Fruit fly (Drosophila melanogaster) whole organism, pupa: ENCODE measurements around the gene ZnT35C.

Experiments
- CG10348 ChIP-seq: fragments of 200-800 bp; sonication (Bioruptor generic); IDR thresholded peaks from 2 replicates; pipeline ENCODE4 v1.3.6; 2022; ENCODE audit warnings: missing biosample characterization, missing genetic modification characterization
- CG12605 ChIP-seq: fragments of 200-800 bp; sonication (Bioruptor generic); IDR thresholded peaks from 2 replicates; pipeline ENCODE4 v1.3.6; 2022; ENCODE audit warnings: missing biosample characterization, missing genetic modification characterization
- CG13204 ChIP-seq: fragments of 200-800 bp; sonication (Bioruptor generic); optimal IDR thresholded peaks from 2 replicates; lab custom pipeline; 2018; ENCODE audit warnings: missing biosample characterization, mild to moderate bottlenecking, missing genetic modification characterization, moderate library complexity
- CG14655 ChIP-seq: fragments of 200-800 bp; sonication (Bioruptor generic); optimal IDR thresholded peaks from 3 replicates; lab custom pipeline; 2017; ENCODE audit warnings: mild to moderate bottlenecking, missing biosample characterization, missing genetic modification reagents, missing genetic modification characterization
- CG15710 ChIP-seq: fragments of 200-800 bp; sonication (Bioruptor generic); optimal IDR thresholded peaks from 2 replicates; lab custom pipeline; 2018; ENCODE audit warnings: missing biosample characterization, mild to moderate bottlenecking, missing genetic modification characterization, moderate library complexity
- CG17806 ChIP-seq: fragments of 200-800 bp; sonication (Bioruptor generic); optimal IDR thresholded peaks from 2 replicates; lab custom pipeline; 2018; ENCODE audit warnings: missing biosample characterization, mild to moderate bottlenecking, missing genetic modification characterization, moderate library complexity
- CG32121 ChIP-seq: fragments of 200-800 bp; sonication (Bioruptor generic); IDR thresholded peaks from 2 replicates; pipeline ENCODE4 v1.3.6; 2022; ENCODE audit warnings: missing biosample characterization, missing genetic modification characterization
- CG34367 ChIP-seq: fragments of 200-800 bp; sonication (Bioruptor generic); optimal IDR thresholded peaks from 2 replicates; lab custom pipeline; 2018; ENCODE audit warnings: missing biosample characterization, mild to moderate bottlenecking, missing genetic modification characterization
- CG4496 ChIP-seq: fragments of 200-800 bp; sonication (Bioruptor generic); IDR thresholded peaks from 3 replicates; pipeline ENCODE4 v1.3.6; 2022; ENCODE audit warnings: missing biosample characterization, missing genetic modification characterization
- CG8159 ChIP-seq: fragments of 200-800 bp; sonication (Bioruptor generic); optimal IDR thresholded peaks from 3 replicates; lab custom pipeline; 2018; ENCODE audit warnings: missing biosample characterization, mild to moderate bottlenecking, missing genetic modification characterization, moderate library complexity
- CG8301 ChIP-seq: fragments of 200-800 bp; sonication (Bioruptor generic); optimal IDR thresholded peaks from 2 replicates; lab custom pipeline; 2018; ENCODE audit warnings: missing biosample characterization, mild to moderate bottlenecking, missing genetic modification characterization
- CG9948 ChIP-seq: fragments of 200-800 bp; sonication (Bioruptor generic); optimal IDR thresholded peaks from 2 replicates; lab custom pipeline; 2018; ENCODE audit warnings: missing biosample characterization, mild to moderate bottlenecking, missing genetic modification characterization, moderate library complexity
- D1 ChIP-seq: fragments of 200-800 bp; sonication (Bioruptor generic); optimal IDR thresholded peaks from 2 replicates; lab custom pipeline; 2018; ENCODE audit warnings: missing biosample characterization, mild to moderate bottlenecking, missing genetic modification characterization, moderate library complexity
- EcR ChIP-seq: fragments of 200-800 bp; sonication (Bioruptor generic); optimal IDR thresholded peaks from 3 replicates; lab custom pipeline; 2019; ENCODE audit warnings: missing biosample characterization, missing genetic modification characterization, mild to moderate bottlenecking, moderate library complexity, missing genetic modification reagents
- Ets98B ChIP-seq: fragments of 200-800 bp; sonication (Bioruptor generic); IDR thresholded peaks from 2 replicates; pipeline ENCODE4 v1.3.6; 2022; ENCODE audit warnings: missing biosample characterization, missing genetic modification characterization
- Pif1A ChIP-seq: fragments of 200-800 bp; sonication (Bioruptor generic); optimal IDR thresholded peaks from 3 replicates; lab custom pipeline; 2016; ENCODE audit warnings: missing biosample characterization, missing genetic modification characterization
- Pif1B ChIP-seq: fragments of 200-800 bp; sonication (Bioruptor generic); optimal IDR thresholded peaks from 3 replicates; lab custom pipeline; 2016; ENCODE audit warnings: missing biosample characterization, missing genetic modification characterization
- Snoo ChIP-seq: fragments of 200-800 bp; sonication (Bioruptor generic); optimal IDR thresholded peaks from 3 replicates; lab custom pipeline; 2017; ENCODE audit warnings: missing biosample characterization, mild to moderate bottlenecking, missing genetic modification characterization, inconsistent platforms
- fd96Ca ChIP-seq: fragments of 200-800 bp; sonication (Bioruptor generic); IDR thresholded peaks from 3 replicates; pipeline ENCODE4 v1.3.6; 2022; ENCODE audit warnings: missing biosample characterization, missing genetic modification characterization
- gl ChIP-seq: fragments of 200-800 bp; sonication (Bioruptor generic); optimal IDR thresholded peaks from 2 replicates; lab custom pipeline; 2018; ENCODE audit warnings: missing biosample characterization, mild to moderate bottlenecking, missing genetic modification characterization
- rn ChIP-seq: fragments of 200-800 bp; sonication (Bioruptor generic); IDR thresholded peaks from 2 replicates; pipeline ENCODE4 v1.3.6; 2022; ENCODE audit warnings: missing biosample characterization, missing genetic modification characterization

The ZnT35C gene

DNA sequence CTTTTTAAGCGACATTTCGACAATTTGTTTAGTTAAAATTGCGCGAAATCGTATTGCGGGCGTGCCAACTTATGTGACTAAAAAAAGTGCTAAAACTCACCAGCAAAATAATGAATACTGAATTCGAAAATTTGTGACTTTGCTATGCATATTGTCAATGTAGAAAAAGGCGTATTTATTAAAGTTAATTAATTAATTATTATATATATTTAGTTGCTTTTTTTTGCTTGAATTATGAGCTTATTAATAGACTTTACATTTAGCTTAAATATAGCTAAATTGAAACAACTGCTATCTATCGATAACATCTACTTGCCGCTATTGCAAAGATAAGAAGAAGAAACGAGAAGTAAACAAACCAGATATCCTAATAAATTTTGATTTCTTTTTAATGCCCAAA, 8.7 kb upstream of the ZnT35C start, which contains the start of the genes PolD3 and Uxt:
TSS of gene PolD3 (minus strand) at position 56 of the 400 bp plus-strand sequence.
TSS of gene Uxt (plus strand) at position 333 of the 400 bp plus-strand sequence.
- TF ChIP-seq CG10348 (GFP tag; lab: Robert Waterston, UW) (no peak), CG9948 (no peak), CG13204 (GFP tag; lab: Kevin White, UChicago) (no peak), rn (GFP tag; lab: Robert Waterston, UW) (no peak), CG34367 (no peak), CG15710 (tag; lab: Kevin White, UChicago) (no peak), CG8301 (tag; lab: Kevin White, UChicago) (no peak), CG8159 (no peak), Ets98B (GFP tag; lab: Robert Waterston, UW) (no peak), Snoo (tag; lab: Kevin White, UChicago) (no peak), CG4496 (GFP tag; lab: Robert Waterston, UW) (no peak), D1 (no peak), CG32121 (GFP tag; lab: Robert Waterston, UW) (no peak), fd96Ca (no peak), EcR (no peak), CG14655 (GFP tag; lab: Kevin White, UChicago) (no peak)

dm6 chr2L:15254229-15254861, 6.8 kb upstream of the ZnT35C start:
- TF ChIP-seq CG10348 (GFP tag; lab: Robert Waterston, UW) (no peak), EcR (no peak), Snoo (tag; lab: Kevin White, UChicago) (no peak), CG9948 (peak; percentile 35), CG17806 (peak; percentile 45), Pif1B (peak; percentile 25), CG8301 (tag; lab: Kevin White, UChicago) (peak; percentile 23), CG34367 (no peak), fd96Ca (no peak), D1 (no peak), CG8159 (peak; percentile 60), Pif1A (GFP tag; lab: Kevin White, UChicago) (no peak), CG15710 (tag; lab: Kevin White, UChicago) (peak; percentile 42), CG12605 (peak; percentile 50; the same call in 1 of the 2 replicates), Ets98B (GFP tag; lab: Robert Waterston, UW) (peak; percentile 16; the same call in 1 of the 2 replicates), gl (tag; lab: Kevin White, UChicago) (no peak), CG14655 (GFP tag; lab: Kevin White, UChicago) (no peak), rn (GFP tag; lab: Robert Waterston, UW) (no peak), CG4496 (GFP tag; lab: Robert Waterston, UW) (peak; percentile 65; the same call in 2 of the 3 replicates), CG13204 (GFP tag; lab: Kevin White, UChicago) (no peak), CG32121 (GFP tag; lab: Robert Waterston, UW) (no peak)
- TF ChIP-seq, all 21 proteins: peak for 9

dm6 chr2L:15249682-15250081, 2.2 kb upstream of the ZnT35C start:
- TF ChIP-seq CG8301 (tag; lab: Kevin White, UChicago) (no peak), CG17806 (no peak), Pif1B (no peak), CG15710 (tag; lab: Kevin White, UChicago) (no peak), CG12605 (no peak), EcR (no peak), rn (GFP tag; lab: Robert Waterston, UW) (no peak), Snoo (tag; lab: Kevin White, UChicago) (no peak), CG32121 (GFP tag; lab: Robert Waterston, UW) (no peak), gl (tag; lab: Kevin White, UChicago) (no peak), D1 (no peak), Ets98B (GFP tag; lab: Robert Waterston, UW) (no peak)

- TF ChIP-seq Pif1B: no peak
- no peak for TF ChIP-seq Ets98B (GFP tag; lab: Robert Waterston, UW)
- no peak for TF ChIP-seq CG32121 (GFP tag; lab: Robert Waterston, UW)
- no peak for TF ChIP-seq Snoo (tag; lab: Kevin White, UChicago)
- TF ChIP-seq CG12605: no peak
- no peak for TF ChIP-seq D1
- no peak for TF ChIP-seq rn (GFP tag; lab: Robert Waterston, UW)
- no peak for TF ChIP-seq CG9948
- TF ChIP-seq CG34367: no peak
- TF ChIP-seq CG15710 (tag; lab: Kevin White, UChicago): no peak
- no peak for TF ChIP-seq Pif1A (GFP tag; lab: Kevin White, UChicago)
- no peak for TF ChIP-seq CG4496 (GFP tag; lab: Robert Waterston, UW)
- no peak for TF ChIP-seq gl (tag; lab: Kevin White, UChicago)
- TF ChIP-seq CG14655 (GFP tag; lab: Kevin White, UChicago): no peak
- TF ChIP-seq CG10348 (GFP tag; lab: Robert Waterston, UW): no peak
- TF ChIP-seq fd96Ca: no peak
- TF ChIP-seq EcR: no peak
- no peak for TF ChIP-seq CG8159
- TF ChIP-seq, all 21 proteins: peak for 0
Observed at dm6 chr2L:15249006-15249513, 1.5 kb upstream of the ZnT35C start.

dm6 chr2L:15248163-15249005, 870 bp upstream of the ZnT35C start, which contains the start of gene dao:
TSS of gene dao (plus strand) at chr2L:15248879.
- TF ChIP-seq gl (tag; lab: Kevin White, UChicago): no peak
- TF ChIP-seq CG17806: no peak
- no peak for TF ChIP-seq CG34367
- 0 out of 3 replicates have a peak, but pooled peaks have one; percentile 10 for TF ChIP-seq CG4496 (GFP tag; lab: Robert Waterston, UW)
- TF ChIP-seq D1: no peak
- no peak for TF ChIP-seq CG12605
- no peak for TF ChIP-seq CG32121 (GFP tag; lab: Robert Waterston, UW)
- TF ChIP-seq fd96Ca: no peak
- TF ChIP-seq CG8301 (tag; lab: Kevin White, UChicago): no peak
- no peak for TF ChIP-seq CG9948
- peak; percentile 14 for TF ChIP-seq CG14655 (GFP tag; lab: Kevin White, UChicago)
